Worm (Caenorhabditis elegans) whole organism, mixed stage, embryonic: Measurements from ENCODE around the gene C05G5.5.

Source experiments
- elt-3 ChIP-seq: fragments of 150-350 bp; optimal IDR thresholded peaks from 2 replicates; lab custom pipeline; 2014; ENCODE audit warnings: missing biosample characterization, missing genetic modification characterization
- tbx-8 ChIP-seq: fragments of 200-800 bp; sonication (Bioruptor generic); optimal IDR thresholded peaks from 2 replicates; lab custom pipeline; 2018; ENCODE audit warnings: mild to moderate bottlenecking, missing genetic modification characterization, moderate library complexity, missing compliant biosample characterization
- unc-39 ChIP-seq: fragments of 150-350 bp; optimal IDR thresholded peaks from 2 replicates; lab custom pipeline; 2014; ENCODE audit warnings: missing biosample characterization, missing genetic modification characterization

- TF ChIP-seq elt-3: no peak
- TF ChIP-seq unc-39: no peak
- no peak for TF ChIP-seq tbx-8 (GFP tag; lab: Kevin White, UChicago)
These were observed 46.0 kb upstream of the C05G5.5 start, which contains the start of gene F42D1.4 for ce11 chrX:14806936-14807335.
